Worm (Caenorhabditis elegans) whole organism, L3 larva: Measurements from ENCODE around the gene Y9C12A.1.

Experiments
- R02D3.7 ChIP-seq: fragments of 150-350 bp; optimal IDR thresholded peaks from 2 replicates; lab custom pipeline; 2014; ENCODE audit warnings: missing biosample characterization, missing genetic modification characterization
- ZK546.5 ChIP-seq: sonication (generic microtip); optimal IDR thresholded peaks from 2 replicates; lab custom pipeline; 2017; ENCODE audit warnings: missing biosample characterization, missing genetic modification characterization
- aly-2 ChIP-seq: fragments of 150-350 bp; optimal IDR thresholded peaks from 2 replicates; lab custom pipeline; 2014; ENCODE audit warnings: missing biosample characterization, missing genetic modification characterization
- ama-1 ChIP-seq: fragments of 150-350 bp; optimal IDR thresholded peaks from 2 replicates; lab custom pipeline; 2018
- ceh-16 ChIP-seq: sonication (generic microtip); optimal IDR thresholded peaks from 2 replicates; lab custom pipeline; 2017; ENCODE audit warnings: missing biosample characterization, missing genetic modification characterization
- ceh-28 ChIP-seq: fragments of 150-350 bp; optimal IDR thresholded peaks from 2 replicates; lab custom pipeline; 2014; ENCODE audit warnings: missing biosample characterization, missing genetic modification reagents, missing genetic modification characterization
- ceh-82 ChIP-seq: fragments of 150-350 bp; optimal IDR thresholded peaks from 2 replicates; lab custom pipeline; 2014; ENCODE audit warnings: missing biosample characterization, missing genetic modification characterization
- daf-12 ChIP-seq: fragments of 150-350 bp; optimal IDR thresholded peaks from 2 replicates; lab custom pipeline; 2014; ENCODE audit warnings: missing biosample characterization, missing genetic modification reagents, missing genetic modification characterization
- egl-27 ChIP-seq: sonication (generic microtip); optimal IDR thresholded peaks from 4 replicates; lab custom pipeline; 2017; ENCODE audit warnings: missing biosample characterization, missing genetic modification reagents, missing genetic modification characterization
- egl-5 ChIP-seq: fragments of 150-350 bp; optimal IDR thresholded peaks from 2 replicates; lab custom pipeline; 2017; ENCODE audit warnings: missing biosample characterization, missing genetic modification reagents, missing genetic modification characterization, inconsistent platforms
- elt-1 ChIP-seq: fragments of 150-350 bp; optimal IDR thresholded peaks from 2 replicates; lab custom pipeline; 2014; ENCODE audit warnings: missing biosample characterization, missing genetic modification characterization
- elt-2 ChIP-seq: sonication (generic microtip); optimal IDR thresholded peaks from 2 replicates; lab custom pipeline; 2016; ENCODE audit warnings: missing genetic modification reagents, mild to moderate bottlenecking, missing genetic modification characterization, missing compliant biosample characterization
- elt-3 ChIP-seq, 3 experiments: fragments of 150-350 bp in 1 of 3; sonication (generic microtip) in 2 of 3; optimal IDR thresholded peaks; 2 replicates in 2 of 3; 4 replicates in 1 of 3; lab custom pipeline; 2014 to 2017; ENCODE audit warnings: missing biosample characterization in 3 of 3, missing genetic modification characterization in 3 of 3
- fkh-10 ChIP-seq: sonication (generic microtip); optimal IDR thresholded peaks from 2 replicates; lab custom pipeline; 2017; ENCODE audit warnings: missing biosample characterization, missing genetic modification reagents, missing genetic modification characterization
- fkh-2 ChIP-seq: fragments of 150-350 bp; optimal IDR thresholded peaks from 2 replicates; lab custom pipeline; 2014; ENCODE audit warnings: missing biosample characterization, missing genetic modification reagents, missing genetic modification characterization
- fos-1 ChIP-seq: fragments of 150-350 bp; optimal IDR thresholded peaks from 2 replicates; lab custom pipeline; 2014; ENCODE audit warnings: missing biosample characterization, missing genetic modification characterization
- hmg-11 ChIP-seq: sonication (generic microtip); optimal IDR thresholded peaks from 2 replicates; lab custom pipeline; 2016; ENCODE audit warnings: missing genetic modification characterization, missing compliant biosample characterization
- jun-1 ChIP-seq: fragments of 150-350 bp; optimal IDR thresholded peaks from 2 replicates; lab custom pipeline; 2014; ENCODE audit warnings: missing biosample characterization, missing genetic modification reagents, missing genetic modification characterization
- lin-15B ChIP-seq: fragments of 150-350 bp; optimal IDR thresholded peaks from 2 replicates; lab custom pipeline; 2014; ENCODE audit warnings: missing biosample characterization, missing genetic modification characterization
- lin-39 ChIP-seq: fragments of 150-350 bp; optimal IDR thresholded peaks from 2 replicates; lab custom pipeline; 2018; ENCODE audit warnings: missing biosample characterization, missing genetic modification reagents, missing genetic modification characterization
- lsy-12 ChIP-seq: sonication (generic microtip); optimal IDR thresholded peaks from 2 replicates; lab custom pipeline; 2016; ENCODE audit warnings: mild to moderate bottlenecking, missing genetic modification characterization, missing compliant biosample characterization
- mdl-1 ChIP-seq: fragments of 150-350 bp; optimal IDR thresholded peaks from 2 replicates; lab custom pipeline; 2014; ENCODE audit warnings: missing biosample characterization, missing genetic modification characterization
- mml-1 ChIP-seq: fragments of 150-350 bp; sonication (generic microtip); optimal IDR thresholded peaks from 3 replicates; lab custom pipeline; 2014; ENCODE audit warnings: missing biosample characterization, missing genetic modification characterization
- nfya-1 ChIP-seq: sonication (generic microtip); optimal IDR thresholded peaks from 2 replicates; lab custom pipeline; 2017; ENCODE audit warnings: missing genetic modification characterization, mild to moderate bottlenecking, missing compliant biosample characterization, antibody characterized with exemption, moderate library complexity; ENCODE audit not compliant: insufficient read depth
- nhr-11 ChIP-seq: fragments of 150-350 bp; optimal IDR thresholded peaks from 2 replicates; lab custom pipeline; 2014; ENCODE audit warnings: missing biosample characterization, missing genetic modification characterization
- nhr-12 ChIP-seq: fragments of 150-350 bp; optimal IDR thresholded peaks from 2 replicates; lab custom pipeline; 2014; ENCODE audit warnings: missing biosample characterization, missing genetic modification characterization
- nhr-23 ChIP-seq: fragments of 150-350 bp; optimal IDR thresholded peaks from 2 replicates; lab custom pipeline; 2014; ENCODE audit warnings: missing biosample characterization, missing genetic modification reagents, missing genetic modification characterization
- nhr-237 ChIP-seq: fragments of 150-350 bp; optimal IDR thresholded peaks from 2 replicates; lab custom pipeline; 2014; ENCODE audit warnings: missing biosample characterization, missing genetic modification characterization
- nhr-25 ChIP-seq: sonication (generic microtip); optimal IDR thresholded peaks from 2 replicates; lab custom pipeline; 2017; ENCODE audit warnings: missing biosample characterization, missing genetic modification characterization
- nhr-28 ChIP-seq: fragments of 150-350 bp; optimal IDR thresholded peaks from 2 replicates; lab custom pipeline; 2014; ENCODE audit warnings: missing biosample characterization, missing genetic modification characterization
- nhr-43 ChIP-seq: sonication (generic microtip); optimal IDR thresholded peaks from 2 replicates; lab custom pipeline; 2016; ENCODE audit warnings: mild to moderate bottlenecking, missing genetic modification characterization, missing compliant biosample characterization; ENCODE audit not compliant: poor library complexity, severe bottlenecking
- nhr-67 ChIP-seq: fragments of 150-350 bp; optimal IDR thresholded peaks from 2 replicates; lab custom pipeline; 2014; ENCODE audit warnings: missing biosample characterization, missing genetic modification characterization
- nhr-76 ChIP-seq: fragments of 150-350 bp; sonication (generic microtip); optimal IDR thresholded peaks from 5 replicates; lab custom pipeline; 2014; ENCODE audit warnings: missing biosample characterization, missing genetic modification characterization
- nhr-77 ChIP-seq: fragments of 150-350 bp; optimal IDR thresholded peaks from 2 replicates; lab custom pipeline; 2014; ENCODE audit warnings: missing biosample characterization, missing genetic modification characterization
- pha-4 ChIP-seq: fragments of 150-350 bp; optimal IDR thresholded peaks from 2 replicates; lab custom pipeline; 2014; ENCODE audit warnings: missing biosample characterization, missing genetic modification reagents, missing genetic modification characterization
- pqm-1 ChIP-seq: fragments of 150-350 bp; optimal IDR thresholded peaks from 2 replicates; lab custom pipeline; 2017; ENCODE audit warnings: missing biosample characterization, missing genetic modification characterization, inconsistent platforms
- sea-2 ChIP-seq: fragments of 150-350 bp; sonication (generic microtip); optimal IDR thresholded peaks from 4 replicates; lab custom pipeline; 2014; ENCODE audit warnings: missing biosample characterization, missing genetic modification reagents, missing genetic modification characterization
- skn-1 ChIP-seq: fragments of 150-350 bp; optimal IDR thresholded peaks from 2 replicates; lab custom pipeline; 2014; ENCODE audit warnings: missing biosample characterization, missing genetic modification characterization
- snpc-4 ChIP-seq: fragments of 150-350 bp; optimal IDR thresholded peaks from 2 replicates; lab custom pipeline; 2014; ENCODE audit warnings: missing biosample characterization, missing genetic modification characterization
- tbx-2 ChIP-seq: sonication (generic microtip); optimal IDR thresholded peaks from 2 replicates; lab custom pipeline; 2016; ENCODE audit warnings: mild to moderate bottlenecking, missing genetic modification characterization, missing compliant biosample characterization
- unc-39 ChIP-seq: sonication (generic microtip); optimal IDR thresholded peaks from 4 replicates; lab custom pipeline; 2017; ENCODE audit warnings: missing biosample characterization, missing genetic modification characterization
- unc-62 ChIP-seq: fragments of 150-350 bp; sonication (generic microtip); optimal IDR thresholded peaks from 4 replicates; lab custom pipeline; 2014; ENCODE audit warnings: missing biosample characterization, missing genetic modification reagents, missing genetic modification characterization
- zag-1 ChIP-seq: fragments of 150-350 bp; optimal IDR thresholded peaks from 2 replicates; lab custom pipeline; 2014; ENCODE audit warnings: missing biosample characterization, missing genetic modification characterization
- ztf-11 ChIP-seq: fragments of 150-350 bp; optimal IDR thresholded peaks from 2 replicates; lab custom pipeline; 2014; ENCODE audit warnings: missing biosample characterization, missing genetic modification characterization

The Y9C12A.1 gene

DNA sequence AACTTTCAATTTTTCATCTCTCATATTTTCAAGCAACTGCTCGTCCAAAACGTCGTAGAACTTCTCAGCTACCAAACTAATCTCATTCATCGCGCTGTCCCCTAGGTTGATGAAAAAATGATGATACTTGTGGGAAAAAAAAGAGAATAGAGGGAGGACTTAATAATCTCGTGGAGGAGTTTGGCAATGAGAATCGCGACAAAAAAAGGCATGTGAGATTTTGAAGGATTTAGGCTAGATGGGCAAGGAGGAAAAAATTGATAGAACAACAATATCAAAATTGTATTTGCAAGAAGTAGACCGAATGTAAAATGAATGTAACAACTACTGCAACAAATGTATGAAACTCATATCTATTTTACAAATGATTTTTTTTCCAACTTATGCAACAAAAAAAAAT, at the start of gene Y9C12A.1:
Gene Y9C12A.1 (minus strand): TSS at position 101 of the 400 bp plus-strand sequence.
- TF ChIP-seq ceh-16 (tag; lab: Kevin White, UChicago) (no peak), aly-2 (tag; lab: Kevin White, UChicago) (no peak), sea-2 (GFP tag; lab: Kevin White, UChicago) (no peak), mdl-1 (tag; lab: Kevin White, UChicago) (no peak), elt-1 (tag; lab: Kevin White, UChicago) (no peak), elt-2 (tag; lab: Kevin White, UChicago) (no peak), fos-1 (no peak), nhr-28 (tag; lab: Kevin White, UChicago) (no peak), unc-39 (no peak), hmg-11 (tag; lab: Kevin White, UChicago) (no peak), daf-12 (tag; lab: Kevin White, UChicago) (no peak), tbx-2 (tag; lab: Kevin White, UChicago) (no peak), lin-15B (tag; lab: Kevin White, UChicago) (no peak)

ce11 chrX:729062-729461, 46.5 kb upstream of the Y9C12A.1 start:
- TF ChIP-seq nhr-23 (tag; lab: Kevin White, UChicago) (no peak), elt-2 (tag; lab: Kevin White, UChicago) (peak; percentile 16), sea-2 (GFP tag; lab: Kevin White, UChicago) (no peak), nhr-237 (no peak), ceh-82 (tag; lab: Kevin White, UChicago) (no peak), skn-1 (tag; lab: Kevin White, UChicago) (no peak), nhr-77 (tag; lab: Kevin White, UChicago) (no peak), ama-1 (lab: Kevin White, UChicago) (no peak), pqm-1 (peak; percentile 55), nhr-76 (tag; lab: Kevin White, UChicago) (no peak), nhr-12 (no peak), ceh-28 (tag; lab: Kevin White, UChicago) (no peak), elt-3 (tag; optimal IDR thresholded peaks at IDR 0.05; lab: Kevin White, UChicago) (no peak), fkh-2 (tag; lab: Kevin White, UChicago) (no peak), lin-39 (tag; lab: Kevin White, UChicago) (no peak)
- TF ChIP-seq, all 47 proteins: peak for 2

DNA sequence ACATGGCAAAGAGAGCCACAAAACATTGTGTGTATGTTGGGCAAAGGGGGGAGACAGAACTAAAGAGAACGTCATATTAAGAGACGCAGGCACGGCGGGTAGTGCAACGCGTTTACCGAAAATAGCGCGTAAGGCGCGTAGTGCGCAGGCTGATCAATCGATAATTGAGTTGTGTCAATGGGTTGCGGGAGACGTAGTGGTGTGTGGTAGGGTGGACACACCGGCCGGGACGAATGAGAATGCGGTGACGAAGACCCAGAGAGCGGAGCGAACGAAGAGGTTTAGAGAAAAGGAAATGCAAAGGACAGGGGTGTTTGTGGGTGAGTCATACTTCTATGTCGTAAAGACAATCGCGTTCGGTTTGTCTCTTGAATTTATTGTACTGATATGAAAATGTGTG, 45.1 kb upstream of the Y9C12A.1 start:
- no peak for TF ChIP-seq R02D3.7 (tag; lab: Kevin White, UChicago)
- TF ChIP-seq nhr-237: no peak
- TF ChIP-seq egl-5 (tag; lab: Kevin White, UChicago): no peak
- peak; percentile 66 for TF ChIP-seq nhr-23 (tag; lab: Kevin White, UChicago)
- TF ChIP-seq nhr-76 (tag; lab: Kevin White, UChicago): no peak
- TF ChIP-seq nhr-67 (tag; lab: Kevin White, UChicago): no peak
- no peak for TF ChIP-seq zag-1 (tag; lab: Kevin White, UChicago)
- TF ChIP-seq unc-62 (GFP tag; lab: Kevin White, UChicago): no peak
- peak; percentile 96 for TF ChIP-seq ceh-28 (tag; lab: Kevin White, UChicago)
- peak; percentile 78 for TF ChIP-seq pha-4 (tag; lab: Kevin White, UChicago)
- TF ChIP-seq lin-39 (tag; lab: Kevin White, UChicago): no peak
- TF ChIP-seq elt-2 (tag; lab: Kevin White, UChicago): peak; percentile 65
- TF ChIP-seq ZK546.5 (tag; lab: Kevin White, UChicago): no peak
- TF ChIP-seq ztf-11 (tag; lab: Kevin White, UChicago): no peak
- no peak for TF ChIP-seq ama-1 (lab: Kevin White, UChicago)
- no peak for TF ChIP-seq nhr-11 (tag; lab: Kevin White, UChicago)
- no peak for TF ChIP-seq mml-1
- TF ChIP-seq pqm-1: peak; percentile 50
- peak; percentile 79 for TF ChIP-seq nfya-1 (tag; lab: Kevin White, UChicago)
- no peak for TF ChIP-seq skn-1 (tag; lab: Kevin White, UChicago)
- TF ChIP-seq jun-1 (tag; lab: Kevin White, UChicago): peak; percentile 90
- no peak for TF ChIP-seq fkh-10 (GFP tag; lab: Kevin White, UChicago)
- TF ChIP-seq nhr-28 (tag; lab: Kevin White, UChicago): no peak
- peak; percentile 93 for TF ChIP-seq fos-1
- no peak for TF ChIP-seq elt-3 (tag; optimal IDR thresholded peaks at IDR 0.05; lab: Kevin White, UChicago)
- peak; percentile 43 for TF ChIP-seq egl-27
- TF ChIP-seq nhr-43 (tag; lab: Kevin White, UChicago): peak; percentile 21
- TF ChIP-seq snpc-4: peak; percentile 26
- no peak for TF ChIP-seq daf-12 (tag; lab: Kevin White, UChicago)
- TF ChIP-seq nhr-25 (tag; lab: Kevin White, UChicago): peak; percentile 84
- TF ChIP-seq lsy-12 (tag; lab: Kevin White, UChicago): peak; percentile 51
- no peak for TF ChIP-seq sea-2 (GFP tag; lab: Kevin White, UChicago)
- peak; percentile 47 for TF ChIP-seq tbx-2 (tag; lab: Kevin White, UChicago)
- peak; percentile 94 for TF ChIP-seq hmg-11 (tag; lab: Kevin White, UChicago)
- peak; percentile 39 for TF ChIP-seq lin-15B (tag; lab: Kevin White, UChicago)
- TF ChIP-seq mdl-1 (tag; lab: Kevin White, UChicago): no peak
